Worm (Caenorhabditis elegans): ENCODE data around the gene C05C8.8.

The C05C8.8 gene

DNA sequence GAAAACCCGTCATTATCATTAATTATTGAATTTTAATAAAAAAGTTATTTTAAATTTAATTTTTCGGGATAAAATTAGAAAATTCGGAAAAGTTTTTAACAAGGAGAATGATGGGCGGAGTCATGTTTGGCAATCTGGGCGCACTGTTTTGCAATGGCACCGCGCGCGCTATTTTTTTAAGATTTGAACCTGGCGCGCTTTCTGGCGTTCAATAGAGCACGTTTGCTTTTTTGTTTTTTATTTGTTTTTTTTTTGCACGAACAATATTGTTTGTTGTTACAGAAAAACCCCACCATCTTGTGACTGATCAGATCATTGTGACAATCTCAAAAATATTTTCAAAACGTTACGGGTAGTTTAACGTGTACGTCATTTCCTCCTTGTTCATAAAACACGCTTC, 17.9 kb downstream of the C05C8.8 start, which contains the start of gene hyls-1:
Gene hyls-1 (plus strand): TSS at position 249 of the 400 bp plus-strand sequence.
- TF ChIP-seq nfya-2 (GFP tag; IDR thresholded peaks at IDR 0.05): no peak
- TF ChIP-seq him-1 (tag; optimal IDR thresholded peaks at IDR 0.05): no peak
- peak; percentile 54; the same call in 1 of the 2 replicates for TF ChIP-seq attf-3 (GFP tag; conservative IDR thresholded peaks at IDR 0.05)
- no peak for TF ChIP-seq lag-1 (GFP tag; IDR thresholded peaks at IDR 0.05)
- TF ChIP-seq nfyb-1 (GFP tag; IDR thresholded peaks at IDR 0.05): peak; percentile 78
- TF ChIP-seq F33H1.4 (GFP tag; IDR thresholded peaks at IDR 0.05): peak; percentile 63
- no peak for TF ChIP-seq ztf-25 (GFP tag; IDR thresholded peaks at IDR 0.05)
- TF ChIP-seq B0019.2 (GFP tag; conservative IDR thresholded peaks at IDR 0.05): 0 out of 2 replicates have a peak, but pooled peaks have one; percentile 12
- TF ChIP-seq lin-26 (GFP tag; IDR thresholded peaks at IDR 0.05): no peak
- TF ChIP-seq nhr-27 (tag; optimal IDR thresholded peaks at IDR 0.05): no peak
- no peak for TF ChIP-seq gei-17 (GFP tag; optimal IDR thresholded peaks at IDR 0.05)
- TF ChIP-seq mcd-1 (GFP tag; IDR thresholded peaks at IDR 0.05): peak; percentile 97
- TF ChIP-seq ztf-22 (GFP tag; optimal IDR thresholded peaks at IDR 0.05): no peak
- TF ChIP-seq ekl-4 (GFP tag; IDR thresholded peaks at IDR 0.05): peak; percentile 63
- no peak for TF ChIP-seq chd-7 (tag; optimal IDR thresholded peaks at IDR 0.05)
- TF ChIP-seq nhr-90 (tag; optimal IDR thresholded peaks at IDR 0.05): no peak
- TF ChIP-seq let-526 (GFP tag; IDR thresholded peaks at IDR 0.05): no peak
- TF ChIP-seq ceh-100 (GFP tag; IDR thresholded peaks at IDR 0.05): peak; percentile 74
- TF ChIP-seq ceh-79 (tag; optimal IDR thresholded peaks at IDR 0.05): no peak
- peak; percentile 93 for TF ChIP-seq efl-1 (GFP tag; optimal IDR thresholded peaks at IDR 0.05)
- TF ChIP-seq lin-35 (GFP tag; optimal IDR thresholded peaks at IDR 0.05): peak in 1 of 3 experiments; percentile 91
- TF ChIP-seq cebp-2 (GFP tag; IDR thresholded peaks at IDR 0.05): no peak
- peak; percentile 70 for TF ChIP-seq hsf-1 (GFP tag; IDR thresholded peaks at IDR 0.05)
- no peak for TF ChIP-seq F10E7.11 (tag; optimal IDR thresholded peaks at IDR 0.05)
- TF ChIP-seq snpc-4 (GFP tag; optimal IDR thresholded peaks at IDR 0.05): no peak
- TF ChIP-seq snpc-4 (tag; optimal IDR thresholded peaks at IDR 0.05): peak in 3 of 4 experiments; percentile 45 to 60 (median 45)
- no peak for TF ChIP-seq ama-1 (optimal IDR thresholded peaks at IDR 0.05)
- TF ChIP-seq ama-1 (GFP tag; optimal IDR thresholded peaks at IDR 0.05): no peak
- no peak for TF ChIP-seq egl-18 (GFP tag; IDR thresholded peaks at IDR 0.05)
- no peak for TF ChIP-seq nhr-120 (GFP tag; IDR thresholded peaks at IDR 0.05)
- peak; percentile 60 for TF ChIP-seq lsl-1 (GFP tag; optimal IDR thresholded peaks at IDR 0.05)
- no peak for TF ChIP-seq nfya-1 (tag; optimal IDR thresholded peaks at IDR 0.05; ENCODE audit: borderline replicate concordance, insufficient read depth)
- TF ChIP-seq akir-1 (GFP tag; optimal IDR thresholded peaks at IDR 0.05): no peak
- TF ChIP-seq pha-4 (tag; optimal IDR thresholded peaks at IDR 0.05): peak; percentile 74
- TF ChIP-seq sptf-2 (GFP tag; optimal IDR thresholded peaks at IDR 0.05): no peak
- no peak for TF ChIP-seq ccch-3 (GFP tag; optimal IDR thresholded peaks at IDR 0.05)
- no peak for TF ChIP-seq ztf-3 (GFP tag; optimal IDR thresholded peaks at IDR 0.05)
- peak; percentile 61 for TF ChIP-seq hmg-1.2 (GFP tag; IDR thresholded peaks at IDR 0.05)
- no peak for TF ChIP-seq rec-8 (tag; optimal IDR thresholded peaks at IDR 0.05)
- TF ChIP-seq ets-4 (GFP tag; optimal IDR thresholded peaks at IDR 0.05): no peak
- TF ChIP-seq let-607 (tag; optimal IDR thresholded peaks at IDR 0.05): no peak
- peak; percentile 20; the same call in 1 of the 2 replicates for TF ChIP-seq F39B2.1 (GFP tag; IDR thresholded peaks at IDR 0.05)
- TF ChIP-seq Y56A3A.18 (GFP tag; IDR thresholded peaks at IDR 0.05): no peak
- peak; percentile 31 for TF ChIP-seq rpc-1 (optimal IDR thresholded peaks at IDR 0.05)
- no peak for TF ChIP-seq rpc-1 (tag; optimal IDR thresholded peaks at IDR 0.05)
- no peak for TF ChIP-seq snpc-1.1 (tag; optimal IDR thresholded peaks at IDR 0.05; ENCODE audit: insufficient read depth)
- TF ChIP-seq ztf-26 (tag; optimal IDR thresholded peaks at IDR 0.05): no peak
- TF ChIP-seq madf-8 (GFP tag; conservative IDR thresholded peaks at IDR 0.05): peak; percentile 64
- TF ChIP-seq bed-1 (GFP tag; IDR thresholded peaks at IDR 0.05): no peak

Measured in whole organism, young adult.